Worm (Caenorhabditis elegans) whole organism, early embryonic: ENCODE measurements around the gene mrpl-44.

ENCODE experiments used
- ama-1 ChIP-seq: fragments of 150-350 bp; optimal IDR thresholded peaks from 2 replicates; lab custom pipeline; 2014
- ceh-13 ChIP-seq: fragments of 200-800 bp; sonication (Bioruptor generic); optimal IDR thresholded peaks from 2 replicates; lab custom pipeline; 2018; ENCODE audit warnings: mild to moderate bottlenecking, missing genetic modification characterization, missing compliant biosample characterization
- ets-7 ChIP-seq: sonication (generic microtip); optimal IDR thresholded peaks from 2 replicates; lab custom pipeline; 2016; ENCODE audit warnings: missing genotype, missing genetic modification characterization, missing compliant biosample characterization
- flt-1 ChIP-seq: fragments of 200-800 bp; sonication (Bioruptor generic); IDR thresholded peaks from 2 replicates; pipeline ENCODE4 v1.3.6; 2022; ENCODE audit warnings: missing genetic modification characterization, missing compliant biosample characterization
- hmbx-1 ChIP-seq: sonication (generic microtip); optimal IDR thresholded peaks from 2 replicates; lab custom pipeline; 2016; ENCODE audit warnings: mild to moderate bottlenecking, missing genetic modification characterization, missing compliant biosample characterization
- hmg-4 ChIP-seq: fragments of 200-800 bp; sonication (Bioruptor generic); optimal IDR thresholded peaks from 2 replicates; lab custom pipeline; 2018; ENCODE audit warnings: mild to moderate bottlenecking, missing genetic modification characterization, missing compliant biosample characterization
- tbx-37 ChIP-seq: fragments of 200-800 bp; sonication (Bioruptor generic); conservative IDR thresholded peaks from 2 replicates; pipeline ENCODE4 v1.3.6; 2022; ENCODE audit warnings: missing genetic modification reagents, missing genetic modification characterization, missing compliant biosample characterization

- TF ChIP-seq ama-1 (lab: Kevin White, UChicago) = no peak
- no peak for TF ChIP-seq hmg-4
- no peak for TF ChIP-seq tbx-37
- TF ChIP-seq ceh-13 = no peak
- TF ChIP-seq ets-7 (tag; lab: Kevin White, UChicago) = no peak
- TF ChIP-seq flt-1 = no peak
- TF ChIP-seq hmbx-1 (tag; lab: Kevin White, UChicago) = no peak
These were observed 30.1 kb downstream of the mrpl-44 start, which contains the start of gene gst-1 for ce11 chrIII:9058959-9059534.
